Worm (Caenorhabditis elegans) whole organism, mixed stage, embryonic: ENCODE data around the gene str-163.

Experiments
- M03D4.4 ChIP-seq: sonication (generic microtip); optimal IDR thresholded peaks from 2 replicates; lab custom pipeline; 2017; ENCODE audit warnings: mild to moderate bottlenecking, missing genetic modification characterization, missing compliant biosample characterization
- bed-3 ChIP-seq: fragments of 200-800 bp; sonication (Bioruptor generic); optimal IDR thresholded peaks from 3 replicates; lab custom pipeline; 2018; ENCODE audit warnings: mild to moderate bottlenecking, missing genetic modification characterization, moderate library complexity, missing compliant biosample characterization
- blmp-1 ChIP-seq: fragments of 150-350 bp; optimal IDR thresholded peaks from 2 replicates; lab custom pipeline; 2014; ENCODE audit warnings: missing biosample characterization, missing genetic modification characterization
- ceh-39 ChIP-seq: fragments of 150-350 bp; optimal IDR thresholded peaks from 2 replicates; lab custom pipeline; 2014; ENCODE audit warnings: missing biosample characterization, missing genetic modification characterization
- ceh-43 ChIP-seq: fragments of 200-800 bp; sonication (Bioruptor generic); optimal IDR thresholded peaks from 2 replicates; lab custom pipeline; 2018; ENCODE audit warnings: mild to moderate bottlenecking, missing genetic modification characterization, moderate library complexity, missing compliant biosample characterization
- ceh-83 ChIP-seq: fragments of 200-800 bp; sonication (Bioruptor generic); optimal IDR thresholded peaks from 2 replicates; lab custom pipeline; 2018; ENCODE audit warnings: mild to moderate bottlenecking, missing genetic modification characterization, missing compliant biosample characterization
- ces-1 ChIP-seq: fragments of 150-350 bp; optimal IDR thresholded peaks from 2 replicates; lab custom pipeline; 2014; ENCODE audit warnings: missing biosample characterization, missing genetic modification reagents, missing genetic modification characterization
- cnd-1 ChIP-seq: fragments of 200-800 bp; sonication (Bioruptor generic); optimal IDR thresholded peaks from 2 replicates; lab custom pipeline; 2018; ENCODE audit warnings: mild to moderate bottlenecking, missing genetic modification characterization, missing compliant biosample characterization
- drap-1 ChIP-seq: fragments of 200-800 bp; sonication (Bioruptor generic); optimal IDR thresholded peaks from 3 replicates; lab custom pipeline; 2018; ENCODE audit warnings: mild to moderate bottlenecking, missing genetic modification characterization, missing compliant biosample characterization
- elt-1 ChIP-seq: sonication (generic microtip); optimal IDR thresholded peaks from 2 replicates; lab custom pipeline; 2017; ENCODE audit warnings: missing genetic modification characterization, mild to moderate bottlenecking, missing compliant biosample characterization, antibody characterized with exemption, moderate library complexity, borderline replicate concordance; ENCODE audit not compliant: insufficient read depth
- elt-3 ChIP-seq: fragments of 150-350 bp; optimal IDR thresholded peaks from 2 replicates; lab custom pipeline; 2014; ENCODE audit warnings: missing biosample characterization, missing genetic modification characterization
- flh-1 ChIP-seq: fragments of 200-800 bp; sonication (Bioruptor generic); optimal IDR thresholded peaks from 2 replicates; lab custom pipeline; 2018; ENCODE audit warnings: mild to moderate bottlenecking, missing genetic modification characterization, moderate library complexity, missing compliant biosample characterization
- hlh-1 ChIP-seq: fragments of 150-350 bp; optimal IDR thresholded peaks from 2 replicates; lab custom pipeline; 2014; ENCODE audit warnings: missing biosample characterization, missing genetic modification reagents, missing genetic modification characterization
- lin-13 ChIP-seq: fragments of 150-350 bp; optimal IDR thresholded peaks from 2 replicates; lab custom pipeline; 2014; ENCODE audit warnings: missing biosample characterization, missing genetic modification characterization
- mab-5 ChIP-seq: fragments of 150-350 bp; optimal IDR thresholded peaks from 2 replicates; lab custom pipeline; 2014; ENCODE audit warnings: missing biosample characterization, missing genetic modification characterization
- mep-1 ChIP-seq: fragments of 150-350 bp; optimal IDR thresholded peaks from 2 replicates; lab custom pipeline; 2017; ENCODE audit warnings: missing biosample characterization, missing genetic modification reagents, missing genetic modification characterization, inconsistent platforms
- mls-2 ChIP-seq: sonication (generic microtip); optimal IDR thresholded peaks from 2 replicates; lab custom pipeline; 2016; ENCODE audit warnings: mild to moderate bottlenecking, missing genetic modification characterization, moderate library complexity, missing compliant biosample characterization
- nhr-12 ChIP-seq: fragments of 150-350 bp; optimal IDR thresholded peaks from 2 replicates; lab custom pipeline; 2014; ENCODE audit warnings: missing biosample characterization, missing genetic modification characterization
- nhr-2 ChIP-seq: fragments of 150-350 bp; optimal IDR thresholded peaks from 2 replicates; lab custom pipeline; 2014; ENCODE audit warnings: missing biosample characterization, missing genetic modification characterization
- nhr-76 ChIP-seq: sonication (generic microtip); optimal IDR thresholded peaks from 2 replicates; lab custom pipeline; 2017; ENCODE audit warnings: missing biosample characterization, missing genetic modification characterization
- pha-4 ChIP-seq: fragments of 150-350 bp; optimal IDR thresholded peaks from 2 replicates; lab custom pipeline; 2018; ENCODE audit warnings: missing biosample characterization, missing genetic modification reagents, missing genetic modification characterization
- sem-2 ChIP-seq: fragments of 200-800 bp; sonication (Bioruptor generic); optimal IDR thresholded peaks from 2 replicates; lab custom pipeline; 2018; ENCODE audit warnings: mild to moderate bottlenecking, missing genetic modification characterization, missing compliant biosample characterization
- snpc-4 ChIP-seq: fragments of 150-350 bp; optimal IDR thresholded peaks from 2 replicates; lab custom pipeline; 2014; ENCODE audit warnings: missing biosample characterization, missing genetic modification characterization
- sptf-1 ChIP-seq: sonication (generic microtip); optimal IDR thresholded peaks from 2 replicates; lab custom pipeline; 2017; ENCODE audit warnings: mild to moderate bottlenecking, missing genetic modification characterization, moderate library complexity, missing compliant biosample characterization
- tbx-8 ChIP-seq: fragments of 200-800 bp; sonication (Bioruptor generic); optimal IDR thresholded peaks from 2 replicates; lab custom pipeline; 2018; ENCODE audit warnings: mild to moderate bottlenecking, missing genetic modification characterization, moderate library complexity, missing compliant biosample characterization
- unc-120 ChIP-seq: sonication (generic microtip); optimal IDR thresholded peaks from 2 replicates; lab custom pipeline; 2017; ENCODE audit warnings: missing genetic modification characterization, missing compliant biosample characterization; ENCODE audit not compliant: poor library complexity, severe bottlenecking
- unc-39 ChIP-seq: fragments of 150-350 bp; optimal IDR thresholded peaks from 2 replicates; lab custom pipeline; 2014; ENCODE audit warnings: missing biosample characterization, missing genetic modification characterization
- unc-62 ChIP-seq: fragments of 150-350 bp; optimal IDR thresholded peaks from 2 replicates; lab custom pipeline; 2014; ENCODE audit warnings: missing biosample characterization, missing genetic modification reagents, missing genetic modification characterization
- zip-8 ChIP-seq: fragments of 150-350 bp; optimal IDR thresholded peaks from 2 replicates; lab custom pipeline; 2014; ENCODE audit warnings: missing biosample characterization, missing genetic modification characterization
- ztf-11 ChIP-seq: fragments of 150-350 bp; optimal IDR thresholded peaks from 2 replicates; lab custom pipeline; 2014; ENCODE audit warnings: missing biosample characterization, missing genetic modification characterization

Gene str-163

ce11 chrIV:4941681-4942080 lies 12.3 kb upstream of the str-163 start, which contains the start of gene Y9C9A.5:
Y9C9A.5 (plus strand) TSS chrIV:4941981.
- TF ChIP-seq unc-120: no peak
- TF ChIP-seq snpc-4: no peak

ce11 chrIV:4945771-4946170 lies 8.2 kb upstream of the str-163 start, which contains the start of gene str-169:
str-169 (plus strand) TSS chrIV:4946071.
- TF ChIP-seq ztf-11 (tag; lab: Kevin White, UChicago): no peak
- TF ChIP-seq elt-1 (tag; lab: Kevin White, UChicago): no peak
- TF ChIP-seq bed-3 (GFP tag; lab: Kevin White, UChicago): no peak
- TF ChIP-seq blmp-1 (tag; lab: Kevin White, UChicago): no peak
- no peak for TF ChIP-seq flh-1 (GFP tag; lab: Kevin White, UChicago)
- no peak for TF ChIP-seq M03D4.4 (tag; lab: Kevin White, UChicago)
- no peak for TF ChIP-seq sptf-1 (tag; lab: Kevin White, UChicago)
- no peak for TF ChIP-seq ceh-43 (GFP tag; lab: Kevin White, UChicago)
- TF ChIP-seq elt-3 (tag; lab: Kevin White, UChicago): no peak
- no peak for TF ChIP-seq nhr-12
- TF ChIP-seq mls-2 (tag; lab: Kevin White, UChicago): no peak
- no peak for TF ChIP-seq lin-13

DNA sequence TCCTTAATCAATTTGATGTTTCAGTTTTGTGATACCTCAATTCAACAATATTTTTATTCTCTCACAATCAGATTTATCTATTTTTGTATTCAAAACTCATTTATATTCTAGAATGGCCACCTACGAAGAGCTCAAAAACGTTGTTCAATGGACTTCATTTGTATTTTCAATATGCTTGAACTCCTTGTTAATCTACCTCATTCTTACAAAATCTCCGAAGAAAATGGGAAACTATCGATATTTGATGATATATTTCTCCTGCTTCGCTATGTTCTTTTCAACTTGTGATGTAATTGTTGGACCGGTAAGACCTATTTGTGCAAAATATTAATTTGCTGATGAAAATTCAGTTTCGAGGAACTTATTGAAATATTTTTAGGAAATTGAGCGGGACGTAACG lies 6.6 kb downstream of the str-163 start, which contains the start of gene str-164:
Gene str-164 (plus strand): TSS at position 113 of the 400 bp plus-strand sequence.
- TF ChIP-seq snpc-4: no peak
- no peak for TF ChIP-seq elt-1 (tag; lab: Kevin White, UChicago)
- no peak for TF ChIP-seq unc-39 (tag; lab: Kevin White, UChicago)
- TF ChIP-seq blmp-1 (tag; lab: Kevin White, UChicago): no peak
- TF ChIP-seq ceh-39: no peak
- TF ChIP-seq drap-1 (GFP tag; lab: Kevin White, UChicago): no peak
- TF ChIP-seq flh-1 (GFP tag; lab: Kevin White, UChicago): no peak
- TF ChIP-seq hlh-1 (tag; lab: Kevin White, UChicago): no peak
- TF ChIP-seq pha-4 (tag; lab: Kevin White, UChicago): no peak
- no peak for TF ChIP-seq cnd-1 (tag; lab: Kevin White, UChicago)
- no peak for TF ChIP-seq unc-62 (GFP tag; lab: Kevin White, UChicago)
- TF ChIP-seq zip-8: no peak
- no peak for TF ChIP-seq mep-1 (tag; lab: Kevin White, UChicago)
- TF ChIP-seq ces-1 (GFP tag; lab: Kevin White, UChicago): no peak
- TF ChIP-seq elt-3 (tag; lab: Kevin White, UChicago): no peak

DNA sequence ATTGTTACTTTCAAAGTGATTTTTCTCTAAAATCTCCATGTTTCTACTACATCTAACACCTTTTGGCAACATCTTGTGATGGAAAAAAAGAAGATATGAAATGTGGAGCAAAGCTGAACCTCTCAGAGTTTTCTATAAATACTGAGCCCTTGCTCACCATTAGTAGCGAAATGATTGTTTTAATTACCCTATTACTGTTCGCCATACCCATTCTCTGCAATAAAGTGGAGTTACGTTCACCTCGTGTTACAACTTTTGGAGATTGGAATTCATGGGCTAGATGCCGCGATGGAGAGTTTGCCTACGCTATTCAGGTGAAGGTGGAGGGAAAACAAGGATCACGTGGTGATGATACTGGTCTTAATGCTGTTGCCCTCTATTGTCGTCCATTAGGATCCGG lies 9.8 kb downstream of the str-163 start, which contains the start of gene txt-3:
Gene txt-3 (plus strand): TSS at position 125 of the 400 bp plus-strand sequence.
- TF ChIP-seq zip-8: no peak
- TF ChIP-seq nhr-12: no peak
- TF ChIP-seq unc-120: no peak
- no peak for TF ChIP-seq tbx-8 (GFP tag; lab: Kevin White, UChicago)
- no peak for TF ChIP-seq sem-2 (GFP tag; lab: Kevin White, UChicago)
- no peak for TF ChIP-seq sptf-1 (tag; lab: Kevin White, UChicago)
- TF ChIP-seq ceh-43 (GFP tag; lab: Kevin White, UChicago): no peak
- TF ChIP-seq mab-5 (tag; lab: Kevin White, UChicago): no peak
- TF ChIP-seq unc-62 (GFP tag; lab: Kevin White, UChicago): no peak
- no peak for TF ChIP-seq ceh-83
- no peak for TF ChIP-seq unc-39 (tag; lab: Kevin White, UChicago)
- no peak for TF ChIP-seq lin-13
- TF ChIP-seq nhr-76 (tag; lab: Kevin White, UChicago): no peak
- TF ChIP-seq nhr-2 (tag; lab: Kevin White, UChicago): no peak

DNA sequence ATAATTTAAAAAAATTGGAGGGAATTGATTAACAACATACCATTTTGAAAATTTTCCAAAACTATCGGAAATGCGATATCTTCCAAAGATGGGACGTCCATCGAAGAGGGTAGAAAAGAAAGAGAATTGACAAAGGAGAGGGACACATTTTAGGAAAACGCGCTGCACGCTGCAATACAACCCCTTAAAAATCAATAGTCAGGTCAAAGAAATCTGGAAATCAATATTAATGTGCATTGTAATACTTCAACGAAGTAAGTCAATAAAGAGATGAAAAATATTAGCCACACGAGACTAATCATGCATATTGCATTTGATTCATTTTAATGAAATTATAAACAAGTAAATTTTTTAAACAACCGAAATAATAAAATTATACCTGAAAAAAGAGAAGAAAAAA lies 15.4 kb downstream of the str-163 start, which contains the start of gene Y9C9A.13:
Gene Y9C9A.13 (minus strand): TSS at position 101 of the 400 bp plus-strand sequence.
- TF ChIP-seq sptf-1 (tag; lab: Kevin White, UChicago): no peak
- TF ChIP-seq ceh-83: no peak
- no peak for TF ChIP-seq ceh-39
- no peak for TF ChIP-seq nhr-76 (tag; lab: Kevin White, UChicago)
- TF ChIP-seq elt-3 (tag; lab: Kevin White, UChicago): no peak
- no peak for TF ChIP-seq hlh-1 (tag; lab: Kevin White, UChicago)
- TF ChIP-seq, all 35 proteins: peak for 0
